Worm (Caenorhabditis elegans): ENCODE results near the gene daf-3.

daf-3 gene

ce11 chrX:806515-806914 is 18.8 kb downstream of the daf-3 start:
- TF ChIP-seq rcor-1 (GFP tag; IDR thresholded peaks at IDR 0.05) (peak; percentile 96), tlf-1 (GFP tag; optimal IDR thresholded peaks at IDR 0.05) (peak; percentile 98), zim-3 (tag; optimal IDR thresholded peaks at IDR 0.05) (no peak), Y53G8AR.9 (GFP tag; conservative IDR thresholded peaks at IDR 0.05) (peak; percentile 97), Y56A3A.18 (GFP tag; IDR thresholded peaks at IDR 0.05) (peak; percentile 96), F37B4.10 (GFP tag; IDR thresholded peaks at IDR 0.05) (0 out of 2 replicates have a peak, but pooled peaks have one; percentile 83), F22D6.2 (tag; optimal IDR thresholded peaks at IDR 0.05) (peak; percentile 93), nhr-120 (GFP tag; IDR thresholded peaks at IDR 0.05) (0 out of 2 replicates have a peak, but pooled peaks have one; percentile 36), Y95B8A.8 (GFP tag; IDR thresholded peaks at IDR 0.05) (peak; percentile 74; the same call in 1 of the 2 replicates), hmg-1.2 (GFP tag; IDR thresholded peaks at IDR 0.05) (peak; percentile 91), egl-18 (GFP tag; IDR thresholded peaks at IDR 0.05) (peak; percentile 87), dpff-1 (tag; optimal IDR thresholded peaks at IDR 0.05) (peak; percentile 38), dpl-1 (GFP tag; optimal IDR thresholded peaks at IDR 0.05) (peak; percentile 35), F52B5.7 (tag; optimal IDR thresholded peaks at IDR 0.05) (peak; percentile 80), C17E4.6 (GFP tag; IDR thresholded peaks at IDR 0.05) (peak; percentile 74; the same call in 1 of the 2 replicates), unc-62 (GFP tag; optimal IDR thresholded peaks at IDR 0.05) (peak; percentile 76), hrde-1 (tag; optimal IDR thresholded peaks at IDR 0.05; ENCODE audit: borderline replicate concordance) (peak; percentile 22), F57A8.1 (GFP tag; optimal IDR thresholded peaks at IDR 0.05) (peak; percentile 94), let-526 (GFP tag; IDR thresholded peaks at IDR 0.05) (peak; percentile 79), tbp1 (GFP tag; optimal IDR thresholded peaks at IDR 0.05) (peak; percentile 79), snpc-3.4 (tag; optimal IDR thresholded peaks at IDR 0.05) (peak; percentile 40), pbrm-1 (GFP tag; IDR thresholded peaks at IDR 0.05) (peak; percentile 97), ccch-3 (GFP tag; optimal IDR thresholded peaks at IDR 0.05) (peak; percentile 68), ztf-28 (GFP tag; IDR thresholded peaks at IDR 0.05) (0 out of 2 replicates have a peak, but pooled peaks have one; percentile 52), F49E8.2 (tag; optimal IDR thresholded peaks at IDR 0.05; ENCODE audit: insufficient read depth) (no peak), bed-2 (GFP tag; IDR thresholded peaks at IDR 0.05) (peak; percentile 64; the same call in 1 of the 2 replicates), lin-40 (tag; optimal IDR thresholded peaks at IDR 0.05) (peak; percentile 100), chd-7 (tag; optimal IDR thresholded peaks at IDR 0.05) (peak; percentile 93), K12H6.12 (tag; optimal IDR thresholded peaks at IDR 0.05) (peak; percentile 95), F39B2.1 (GFP tag; IDR thresholded peaks at IDR 0.05) (no peak), ZK185.1 (tag; optimal IDR thresholded peaks at IDR 0.05; ENCODE audit: poor library complexity, severe bottlenecking) (peak; percentile 98), F10E7.11 (tag; optimal IDR thresholded peaks at IDR 0.05) (peak; percentile 90), ama-1 (optimal IDR thresholded peaks at IDR 0.05) (no peak), ama-1 (GFP tag; optimal IDR thresholded peaks at IDR 0.05) (peak in 1 of 2 experiments; percentile 46), nhr-90 (tag; optimal IDR thresholded peaks at IDR 0.05) (peak; percentile 95), Y67H2A.10 (GFP tag; conservative IDR thresholded peaks at IDR 0.05) (peak; percentile 42; the same call in 1 of the 2 replicates), madf-8 (GFP tag; conservative IDR thresholded peaks at IDR 0.05) (no peak), attf-5 (GFP tag; optimal IDR thresholded peaks at IDR 0.05) (peak; percentile 93), lag-1 (GFP tag; IDR thresholded peaks at IDR 0.05) (peak; percentile 92), F33H1.4 (GFP tag; IDR thresholded peaks at IDR 0.05) (0 out of 2 replicates have a peak, but pooled peaks have one; percentile 13), hsf-1 (GFP tag; IDR thresholded peaks at IDR 0.05) (peak; percentile 51; the same call in 1 of the 2 replicates), ztf-22 (GFP tag; optimal IDR thresholded peaks at IDR 0.05) (peak; percentile 93), let-607 (tag; optimal IDR thresholded peaks at IDR 0.05) (peak; percentile 83 to 95), nfya-1 (tag; optimal IDR thresholded peaks at IDR 0.05; ENCODE audit: borderline replicate concordance, insufficient read depth) (no peak), snpc-1.3 (tag; optimal IDR thresholded peaks at IDR 0.05; ENCODE audit: insufficient read depth) (peak; percentile 77), fkh-3 (tag; optimal IDR thresholded peaks at IDR 0.05) (no peak), nfyb-1 (GFP tag; IDR thresholded peaks at IDR 0.05) (peak; percentile 97)
